Worm (Caenorhabditis elegans) whole organism, L4 larva: ENCODE measurements around the gene Y4C6B.3.

ENCODE experiments used
- F10B5.3 ChIP-seq: sonication (generic microtip); optimal IDR thresholded peaks from 2 replicates; lab custom pipeline; 2016; ENCODE audit warnings: mild to moderate bottlenecking, missing genetic modification characterization, missing compliant biosample characterization
- F37D6.2 ChIP-seq: sonication (generic microtip); optimal IDR thresholded peaks from 2 replicates; lab custom pipeline; 2016; ENCODE audit warnings: mild to moderate bottlenecking, missing genetic modification characterization, missing compliant biosample characterization
- R02D3.7 ChIP-seq: fragments of 150-350 bp; sonication (generic microtip); optimal IDR thresholded peaks from 3 replicates; lab custom pipeline; 2014; ENCODE audit warnings: missing biosample characterization, missing genetic modification characterization
- aha-1 ChIP-seq: fragments of 150-350 bp; peaks from one replicate; lab custom pipeline; 2014; ENCODE audit warnings: missing biosample characterization, missing genetic modification characterization
- ama-1 ChIP-seq: fragments of 150-350 bp; optimal IDR thresholded peaks from 2 replicates; lab custom pipeline; 2014; ENCODE audit warnings: inconsistent platforms, mixed read lengths
- attf-4 ChIP-seq: sonication (generic microtip); optimal IDR thresholded peaks from 3 replicates; lab custom pipeline; 2017; ENCODE audit warnings: missing biosample characterization, missing genetic modification characterization
- ceh-20 ChIP-seq: fragments of 200-800 bp; sonication (Bioruptor generic); IDR thresholded peaks from 2 replicates; pipeline ENCODE4 v1.3.6; 2022; ENCODE audit warnings: missing genetic modification reagents, missing genetic modification characterization, missing compliant biosample characterization
- ceh-28 ChIP-seq: fragments of 150-350 bp; optimal IDR thresholded peaks from 2 replicates; lab custom pipeline; 2014; ENCODE audit warnings: missing biosample characterization, missing genetic modification reagents, missing genetic modification characterization
- ceh-32 ChIP-seq: sonication (generic microtip); optimal IDR thresholded peaks from 2 replicates; lab custom pipeline; 2016; ENCODE audit warnings: mild to moderate bottlenecking, missing genetic modification characterization, missing compliant biosample characterization; ENCODE audit not compliant: poor library complexity
- ceh-62 ChIP-seq: sonication (generic microtip); optimal IDR thresholded peaks from 2 replicates; lab custom pipeline; 2017; ENCODE audit warnings: missing biosample characterization, missing genetic modification characterization
- daf-16 ChIP-seq, 3 experiments: sonication (generic microtip); optimal IDR thresholded peaks; 2 replicates each; lab custom pipeline; 2016 to 2017; ENCODE audit warnings: missing genetic modification characterization in 3 of 3, missing genetic modification reagents in 3 of 3, mild to moderate bottlenecking in 2 of 3, missing compliant biosample characterization in 2 of 3, missing biosample characterization in 1 of 3, moderate library complexity in 1 of 3
- daf-8 ChIP-seq: fragments of 200-800 bp; sonication (Bioruptor generic); IDR thresholded peaks from 2 replicates; pipeline ENCODE4 v1.3.6; 2022; ENCODE audit warnings: missing genetic modification characterization, missing compliant biosample characterization
- dmd-6 ChIP-seq: fragments of 200-800 bp; sonication (Bioruptor generic); IDR thresholded peaks from 2 replicates; pipeline ENCODE4 v1.3.6; 2022; ENCODE audit warnings: missing genetic modification reagents, missing genetic modification characterization, missing compliant biosample characterization
- duxl-1 ChIP-seq: sonication (generic microtip); optimal IDR thresholded peaks from 2 replicates; lab custom pipeline; 2016; ENCODE audit warnings: mild to moderate bottlenecking, missing genetic modification characterization, moderate library complexity, missing compliant biosample characterization; ENCODE audit not compliant: poor library complexity
- egl-27 ChIP-seq: sonication (generic microtip); optimal IDR thresholded peaks from 3 replicates; lab custom pipeline; 2017; ENCODE audit warnings: missing biosample characterization, missing genetic modification reagents, missing genetic modification characterization
- egl-43 ChIP-seq: fragments of 200-800 bp; sonication (Bioruptor generic); IDR thresholded peaks from 2 replicates; pipeline ENCODE4 v1.3.6; 2022; ENCODE audit warnings: missing genetic modification reagents, missing genetic modification characterization, missing compliant biosample characterization
- fkh-10 ChIP-seq: fragments of 150-350 bp; optimal IDR thresholded peaks from 2 replicates; lab custom pipeline; 2014; ENCODE audit warnings: missing biosample characterization, missing genetic modification reagents, missing genetic modification characterization
- fos-1 ChIP-seq: fragments of 150-350 bp; optimal IDR thresholded peaks from 2 replicates; lab custom pipeline; 2014; ENCODE audit warnings: missing biosample characterization, missing genetic modification characterization
- hif-1 ChIP-seq, 2 experiments: sonication (generic microtip); optimal IDR thresholded peaks; 2 replicates each; lab custom pipeline; 2016 to 2017; ENCODE audit warnings: missing compliant biosample characterization in 2 of 2, missing genetic modification characterization in 2 of 2, missing genetic modification reagents in 2 of 2, missing genotype in 2 of 2, mild to moderate bottlenecking in 1 of 2
- hlh-30 ChIP-seq: sonication (generic microtip); optimal IDR thresholded peaks from 2 replicates; lab custom pipeline; 2017; ENCODE audit warnings: antibody characterized with exemption, mild to moderate bottlenecking, missing genetic modification characterization, missing compliant biosample characterization; ENCODE audit not compliant: insufficient read depth
- hmg-1.1 ChIP-seq: fragments of 200-800 bp; sonication (Bioruptor generic); IDR thresholded peaks from 2 replicates; pipeline ENCODE4 v1.3.6; 2022; ENCODE audit warnings: missing genetic modification reagents, missing genetic modification characterization, missing compliant biosample characterization
- lin-29 ChIP-seq: fragments of 200-800 bp; sonication (Bioruptor generic); IDR thresholded peaks from 2 replicates; pipeline ENCODE4 v1.3.6; 2022; ENCODE audit warnings: missing genetic modification reagents, missing genetic modification characterization, missing compliant biosample characterization
- lir-3 ChIP-seq: sonication (generic microtip); optimal IDR thresholded peaks from 2 replicates; lab custom pipeline; 2016; ENCODE audit warnings: mild to moderate bottlenecking, missing genetic modification characterization, missing compliant biosample characterization
- madf-5 ChIP-seq, 2 experiments: fragments of 200-800 bp; sonication (Bioruptor generic); IDR thresholded peaks; 2 replicates each; pipeline ENCODE4 v1.3.6; 2022; ENCODE audit warnings: missing compliant biosample characterization in 2 of 2, missing genetic modification characterization in 2 of 2
- mdl-1 ChIP-seq, 2 experiments: fragments of 150-350 bp in 1 of 2; sonication (generic microtip) in 1 of 2; optimal IDR thresholded peaks; 2 replicates each; lab custom pipeline; 2014 to 2017; ENCODE audit warnings: missing biosample characterization in 2 of 2, missing genetic modification characterization in 2 of 2
- mdt-29 ChIP-seq: fragments of 200-800 bp; sonication (Bioruptor generic); IDR thresholded peaks from 2 replicates; pipeline ENCODE4 v1.3.6; 2022; ENCODE audit warnings: missing genetic modification reagents, missing genetic modification characterization, missing compliant biosample characterization
- mes-2 ChIP-seq: sonication (generic microtip); optimal IDR thresholded peaks from 2 replicates; lab custom pipeline; 2016; ENCODE audit warnings: missing genotype, mild to moderate bottlenecking, missing genetic modification characterization, missing compliant biosample characterization; ENCODE audit not compliant: poor library complexity, severe bottlenecking
- nhr-11 ChIP-seq: fragments of 150-350 bp; optimal IDR thresholded peaks from 2 replicates; lab custom pipeline; 2014; ENCODE audit warnings: missing biosample characterization, missing genetic modification characterization
- nhr-237 ChIP-seq: sonication (generic microtip); optimal IDR thresholded peaks from 2 replicates; lab custom pipeline; 2017; ENCODE audit warnings: missing biosample characterization, missing genetic modification characterization
- nhr-28 ChIP-seq: fragments of 150-350 bp; optimal IDR thresholded peaks from 2 replicates; lab custom pipeline; 2014; ENCODE audit warnings: missing biosample characterization, missing genetic modification characterization
- nhr-41 ChIP-seq: fragments of 200-800 bp; sonication (Bioruptor generic); IDR thresholded peaks from 2 replicates; pipeline ENCODE4 v1.3.6; 2022; ENCODE audit warnings: missing genetic modification reagents, missing genetic modification characterization, missing compliant biosample characterization
- nhr-48 ChIP-seq: sonication (generic microtip); optimal IDR thresholded peaks from 2 replicates; lab custom pipeline; 2016; ENCODE audit warnings: mild to moderate bottlenecking, missing genetic modification characterization, missing compliant biosample characterization
- nhr-6 ChIP-seq: fragments of 150-350 bp; optimal IDR thresholded peaks from 2 replicates; lab custom pipeline; 2014; ENCODE audit warnings: missing biosample characterization, missing genetic modification characterization
- nhr-76 ChIP-seq: fragments of 150-350 bp; optimal IDR thresholded peaks from 2 replicates; lab custom pipeline; 2014; ENCODE audit warnings: missing biosample characterization, missing genetic modification characterization
- nhr-77 ChIP-seq: fragments of 150-350 bp; optimal IDR thresholded peaks from 2 replicates; lab custom pipeline; 2014; ENCODE audit warnings: missing biosample characterization, missing genetic modification characterization
- php-3 ChIP-seq: fragments of 200-800 bp; sonication (Bioruptor generic); IDR thresholded peaks from 2 replicates; pipeline ENCODE4 v1.3.6; 2022; ENCODE audit warnings: missing genetic modification reagents, missing genetic modification characterization, missing compliant biosample characterization
- pqm-1 ChIP-seq: sonication (generic microtip); optimal IDR thresholded peaks from 2 replicates; lab custom pipeline; 2017; ENCODE audit warnings: missing biosample characterization, missing genetic modification characterization
- rbr-2 ChIP-seq: sonication (generic microtip); optimal IDR thresholded peaks from 2 replicates; lab custom pipeline; 2016; ENCODE audit warnings: missing genotype, missing genetic modification characterization, missing compliant biosample characterization
- sdz-12 ChIP-seq: fragments of 200-800 bp; sonication (Bioruptor generic); optimal IDR thresholded peaks from 2 replicates; lab custom pipeline; 2018; ENCODE audit warnings: mild to moderate bottlenecking, missing genetic modification characterization, missing compliant biosample characterization
- spr-3 ChIP-seq: fragments of 200-800 bp; sonication (Bioruptor generic); optimal IDR thresholded peaks from 2 replicates; lab custom pipeline; 2018; ENCODE audit warnings: mild to moderate bottlenecking, missing genetic modification characterization, missing compliant biosample characterization
- vab-7 ChIP-seq: fragments of 200-800 bp; sonication (Bioruptor generic); IDR thresholded peaks from 2 replicates; pipeline ENCODE4 v1.3.6; 2022; ENCODE audit warnings: missing genetic modification reagents, missing genetic modification characterization, missing compliant biosample characterization
- ztf-11 ChIP-seq: fragments of 150-350 bp; optimal IDR thresholded peaks from 2 replicates; lab custom pipeline; 2014; ENCODE audit warnings: missing biosample characterization, missing genetic modification characterization

Gene Y4C6B.3

ce11 chrIV:5317106-5317505 is 15.2 kb upstream of the Y4C6B.3 start (continued):
- no peak for TF ChIP-seq ztf-11 (tag; lab: Kevin White, UChicago)

- peak; percentile 86 for TF ChIP-seq nhr-28 (tag; lab: Kevin White, UChicago)
- TF ChIP-seq ceh-32 (tag; lab: Kevin White, UChicago), result no peak
- peak; percentile 51 for TF ChIP-seq pqm-1 (tag; lab: Kevin White, UChicago)
- peak; percentile 61 for TF ChIP-seq aha-1 (tag; lab: Kevin White, UChicago)
- no peak for TF ChIP-seq daf-16 (GFP tag; optimal IDR thresholded peaks at IDR 0.05; lab: Kevin White, UChicago)
- peak; percentile 5 for TF ChIP-seq daf-16 (tag; optimal IDR thresholded peaks at IDR 0.05; lab: Kevin White, UChicago)
These were observed 13.4 kb upstream of the Y4C6B.3 start, which contains the start of gene slc-46A for ce11 chrIV:5318835-5319303. Gene slc-46A (plus strand): TSS chrIV:5319253.

DNA sequence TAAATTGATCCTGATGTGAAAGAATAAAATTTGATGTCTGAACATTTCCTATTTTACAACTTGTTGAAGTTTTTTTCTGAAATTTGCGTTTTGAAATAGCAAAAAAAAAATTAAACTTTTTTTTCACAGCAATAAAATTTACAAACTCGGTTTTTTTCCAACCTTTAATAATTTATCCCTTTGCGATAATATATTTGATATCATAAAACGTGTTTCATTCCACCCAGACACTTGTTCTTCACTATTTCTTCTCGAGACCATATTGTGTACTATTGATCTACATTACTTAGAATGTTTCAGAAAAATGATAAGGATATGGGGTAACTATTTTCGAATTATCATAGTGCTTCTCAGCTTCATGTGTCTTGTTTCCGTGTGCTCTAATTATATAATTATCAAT is 6.1 kb upstream of the Y4C6B.3 start, which contains the start of gene Y4C6B.4:
Y4C6B.4 (plus strand) TSS at position 301 of the 400 bp plus-strand sequence.
- TF ChIP-seq madf-5 (GFP tag; IDR thresholded peaks at IDR 0.05; lab: Robert Waterston, UW) (no peak), nhr-76 (tag; lab: Kevin White, UChicago) (no peak), nhr-11 (no peak), php-3 (GFP tag; lab: Robert Waterston, UW) (no peak), fkh-10 (GFP tag; lab: Kevin White, UChicago) (no peak), spr-3 (no peak), nhr-6 (tag; lab: Kevin White, UChicago) (no peak), aha-1 (tag; lab: Kevin White, UChicago) (no peak), egl-27 (tag; lab: Kevin White, UChicago) (no peak), hlh-30 (tag; lab: Kevin White, UChicago) (no peak), fos-1 (tag; lab: Kevin White, UChicago) (no peak), ceh-62 (tag; lab: Kevin White, UChicago) (no peak), nhr-237 (tag; lab: Kevin White, UChicago) (no peak), ceh-32 (tag; lab: Kevin White, UChicago) (no peak), nhr-77 (no peak), egl-43 (GFP tag; lab: Robert Waterston, UW) (no peak), mdt-29 (GFP tag; lab: Robert Waterston, UW) (no peak), F37D6.2 (tag; lab: Kevin White, UChicago) (no peak)

DNA sequence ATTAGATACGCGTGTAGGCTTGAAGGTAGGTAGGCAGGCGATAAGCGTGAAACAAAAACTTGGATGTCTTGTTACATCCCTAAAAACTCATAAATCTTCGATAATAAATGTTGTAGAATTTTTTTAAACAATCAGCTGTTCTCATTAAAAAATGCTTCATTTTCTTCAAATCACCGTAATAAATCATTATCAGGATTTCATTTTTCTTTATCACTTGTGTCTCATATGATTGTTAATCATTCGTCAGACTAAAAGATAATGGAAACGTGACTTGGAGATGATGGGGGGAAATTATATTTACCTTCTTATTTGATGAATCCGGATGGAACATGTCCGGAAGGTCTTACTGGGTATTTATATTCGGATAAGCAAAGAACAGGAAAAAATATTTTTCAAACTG is 1.2 kb downstream of the Y4C6B.3 start:
- TF ChIP-seq hlh-30 (tag; lab: Kevin White, UChicago) (peak; percentile 45), mes-2 (tag; lab: Kevin White, UChicago) (no peak), nhr-28 (tag; lab: Kevin White, UChicago) (peak; percentile 13), ceh-20 (GFP tag; lab: Robert Waterston, UW) (peak; percentile 31; the same call in 1 of the 2 replicates), nhr-76 (tag; lab: Kevin White, UChicago) (no peak), lir-3 (tag; lab: Kevin White, UChicago) (no peak), F10B5.3 (tag; lab: Kevin White, UChicago) (no peak), attf-4 (tag; lab: Kevin White, UChicago) (no peak), R02D3.7 (tag; lab: Kevin White, UChicago) (no peak), mdl-1 (tag; optimal IDR thresholded peaks at IDR 0.05; lab: Kevin White, UChicago) (peak in 1 of 2 experiments; percentile 38)

ce11 chrIV:5334518-5334917 is 2.2 kb downstream of the Y4C6B.3 start:
- TF ChIP-seq ama-1 (lab: Kevin White, UChicago) (no peak), sdz-12 (no peak), nhr-41 (GFP tag; lab: Robert Waterston, UW) (no peak), nhr-11 (no peak), hmg-1.1 (GFP tag; lab: Robert Waterston, UW) (peak; percentile 83), vab-7 (GFP tag; lab: Robert Waterston, UW) (no peak; the same call in 1 of the 2 replicates), ceh-32 (tag; lab: Kevin White, UChicago) (no peak), duxl-1 (tag; lab: Kevin White, UChicago) (peak; percentile 25), nhr-77 (no peak), hif-1 (tag; optimal IDR thresholded peaks at IDR 0.05; lab: Kevin White, UChicago) (peak in 1 of 2 experiments; percentile 34), mes-2 (tag; lab: Kevin White, UChicago) (no peak), dmd-6 (peak; percentile 58), ceh-28 (tag; lab: Kevin White, UChicago) (no peak), lin-29 (no peak), daf-8 (no peak), rbr-2 (peak; percentile 65), nhr-48 (tag; lab: Kevin White, UChicago) (peak; percentile 4), egl-27 (tag; lab: Kevin White, UChicago) (no peak)
